Fruit fly (Drosophila melanogaster): Measurements from ENCODE around the gene CG12990.
A peak's percentile ranks its signal among the peaks of the same experiment; 100 is the strongest.

The CG12990 gene

dm6 chrX:17697703-17698145, 26.0 kb upstream of the CG12990 start:
- TF ChIP-seq brk (GFP tag; optimal IDR thresholded peaks at IDR 0.05) (no peak), Vsx2 (GFP tag; optimal IDR thresholded peaks at IDR 0.05; ENCODE audit: partially characterized antibody) (peak; percentile 57), usp (GFP tag; optimal IDR thresholded peaks at IDR 0.05) (no peak), Dfd (GFP tag; optimal IDR thresholded peaks at IDR 0.05) (no peak)

DNA sequence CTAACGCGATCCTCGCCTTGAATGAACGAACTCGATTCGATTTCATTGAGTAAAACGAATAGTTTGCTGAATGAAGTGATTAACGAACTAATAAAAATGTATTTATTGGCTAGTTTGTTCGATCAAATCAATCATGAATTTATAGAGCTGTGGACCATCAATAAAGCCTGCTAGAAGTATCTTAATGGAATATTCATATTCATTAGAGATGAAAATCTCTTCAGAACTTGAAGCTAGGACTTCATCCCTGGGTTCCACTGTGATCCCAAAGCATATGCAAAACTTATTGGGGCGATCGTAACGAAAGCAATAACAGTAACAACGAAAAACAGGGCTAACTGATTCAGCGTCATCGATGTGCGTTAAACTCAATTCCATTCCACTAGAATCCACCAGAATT, 25.6 kb upstream of the CG12990 start:
- TF ChIP-seq br (GFP tag; optimal IDR thresholded peaks at IDR 0.05) (peak; percentile 3), sv (GFP tag; optimal IDR thresholded peaks at IDR 0.05) (no peak), psq (GFP tag; optimal IDR thresholded peaks at IDR 0.05) (no peak), tai (GFP tag; optimal IDR thresholded peaks at IDR 0.05) (no peak), usp (GFP tag; optimal IDR thresholded peaks at IDR 0.05) (no peak), HLH106 (tag; optimal IDR thresholded peaks at IDR 0.05) (peak; percentile 30), dl (GFP tag; optimal IDR thresholded peaks at IDR 0.05; ENCODE audit: insufficient read depth in 1 of 2, partially characterized antibody in 2 of 2) (no peak), Dif (GFP tag; optimal IDR thresholded peaks at IDR 0.05; ENCODE audit: partially characterized antibody) (no peak)

DNA sequence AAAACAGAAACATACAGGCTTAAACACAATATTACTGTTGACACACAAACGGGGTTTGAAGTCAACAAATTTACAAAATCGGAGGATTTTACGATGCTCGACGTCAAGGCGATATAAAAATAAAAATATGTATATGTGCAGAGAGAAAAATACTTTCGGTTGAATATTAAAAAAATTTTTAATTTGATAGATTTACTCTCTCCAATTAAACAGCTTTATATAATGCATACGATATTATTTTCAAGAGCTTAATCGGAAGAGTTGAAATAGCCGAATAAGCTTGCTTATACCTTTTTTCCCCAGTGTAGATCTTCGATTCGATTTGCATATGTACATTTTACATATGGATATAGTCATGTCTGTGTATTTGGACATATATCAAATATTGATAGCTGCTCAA, 24.9 kb upstream of the CG12990 start:
- peak; percentile 5 for TF ChIP-seq Jra (GFP tag; optimal IDR thresholded peaks at IDR 0.05)
- peak; percentile 61 for TF ChIP-seq h (GFP tag; optimal IDR thresholded peaks at IDR 0.05)
- no peak for TF ChIP-seq CG32264 (GFP tag; optimal IDR thresholded peaks at IDR 0.05)
- peak; percentile 79 for TF ChIP-seq Sp1 (GFP tag; optimal IDR thresholded peaks at IDR 0.05)
- no peak for TF ChIP-seq Dif (GFP tag; optimal IDR thresholded peaks at IDR 0.05; ENCODE audit: partially characterized antibody)
- TF ChIP-seq psq (GFP tag; optimal IDR thresholded peaks at IDR 0.05) = peak; percentile 32
- peak; percentile 79 for TF ChIP-seq HLH106 (tag; optimal IDR thresholded peaks at IDR 0.05)
- TF ChIP-seq foxo (GFP tag; optimal IDR thresholded peaks at IDR 0.05) = peak in 1 of 2 experiments; percentile 32
- no peak for TF ChIP-seq GATAd (GFP tag; optimal IDR thresholded peaks at IDR 0.05)
- TF ChIP-seq N (GFP tag; optimal IDR thresholded peaks at IDR 0.05) = no peak
- no peak for TF ChIP-seq Rel (GFP tag; optimal IDR thresholded peaks at IDR 0.05)
- peak; percentile 51 for TF ChIP-seq Rel (tag; optimal IDR thresholded peaks at IDR 0.05)
- TF ChIP-seq rgr (GFP tag; optimal IDR thresholded peaks at IDR 0.05) = peak; percentile 49
- TF ChIP-seq woc (GFP tag; optimal IDR thresholded peaks at IDR 0.05) = no peak
- TF ChIP-seq dsf (GFP tag; optimal IDR thresholded peaks at IDR 0.05; ENCODE audit: borderline replicate concordance) = no peak
- no peak for TF ChIP-seq Mio (GFP tag; optimal IDR thresholded peaks at IDR 0.05)
- TF ChIP-seq OdsH (GFP tag; optimal IDR thresholded peaks at IDR 0.05) = peak; percentile 21
- TF ChIP-seq br (GFP tag; optimal IDR thresholded peaks at IDR 0.05) = peak; percentile 70
- peak; percentile 53 for TF ChIP-seq ey (GFP tag; optimal IDR thresholded peaks at IDR 0.05)
- peak; percentile 14 for TF ChIP-seq sv (GFP tag; optimal IDR thresholded peaks at IDR 0.05)
- peak; percentile 60 for TF ChIP-seq Hnf4 (GFP tag; optimal IDR thresholded peaks at IDR 0.05)
- TF ChIP-seq tai (GFP tag; optimal IDR thresholded peaks at IDR 0.05) = no peak
- TF ChIP-seq dmrt93B (GFP tag; optimal IDR thresholded peaks at IDR 0.05) = peak; percentile 17
- TF ChIP-seq Vsx2 (GFP tag; optimal IDR thresholded peaks at IDR 0.05; ENCODE audit: partially characterized antibody) = no peak
- TF ChIP-seq sage (GFP tag; optimal IDR thresholded peaks at IDR 0.05) = peak; percentile 29
- no peak for TF ChIP-seq pan (optimal IDR thresholded peaks at IDR 0.05)
- peak; percentile 69 for TF ChIP-seq fru (GFP tag; optimal IDR thresholded peaks at IDR 0.05)
- TF ChIP-seq CG9705 (GFP tag; optimal IDR thresholded peaks at IDR 0.05) = peak; percentile 15

DNA sequence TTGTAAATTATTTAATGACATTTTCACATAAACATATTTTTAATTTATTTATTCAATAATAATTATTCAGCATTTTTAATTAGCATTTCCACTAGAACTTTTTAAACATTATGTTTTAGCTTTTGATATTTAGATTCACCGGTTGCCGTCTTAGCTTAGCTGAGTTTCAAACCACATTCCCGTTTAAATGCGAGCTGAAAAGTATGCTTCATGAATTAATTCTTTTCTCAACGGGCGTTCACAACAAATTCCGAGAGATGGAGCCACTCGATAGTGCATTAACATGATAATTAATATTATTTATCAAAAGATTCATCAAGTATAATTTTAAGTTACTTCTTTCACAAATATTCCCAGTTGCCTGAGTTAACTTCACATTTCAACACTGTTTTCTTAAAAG, 24.0 kb upstream of the CG12990 start:
- TF ChIP-seq Vsx2 (GFP tag; optimal IDR thresholded peaks at IDR 0.05; ENCODE audit: partially characterized antibody) (peak; percentile 7), Myc (optimal IDR thresholded peaks at IDR 0.05) (peak; percentile 82), CrebA (GFP tag; optimal IDR thresholded peaks at IDR 0.05; ENCODE audit: borderline replicate concordance) (no peak)
